Worm (Caenorhabditis elegans): ENCODE measurements around the gene F26F4.5.

DNA sequence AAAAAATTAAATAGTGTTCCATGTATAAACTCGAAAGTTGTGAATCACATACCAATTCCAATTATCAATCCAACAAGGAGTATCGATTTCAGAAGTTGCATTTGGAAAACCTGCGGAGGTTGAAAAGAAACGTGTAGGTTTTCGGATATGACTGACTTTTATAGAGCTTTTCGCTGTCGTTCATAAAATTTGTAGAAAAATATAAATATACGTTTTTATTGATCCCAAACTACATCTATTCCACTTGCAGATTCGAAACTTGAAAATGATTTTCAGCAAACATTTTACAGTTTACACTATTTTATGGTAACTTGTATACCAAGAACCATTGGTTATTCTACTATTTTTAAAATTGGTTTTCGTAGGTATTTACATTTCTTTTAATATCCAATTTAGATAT, 48.9 kb downstream of the F26F4.5 start, which contains the start of gene clec-156:
- TF ChIP-seq snpc-4 (tag; optimal IDR thresholded peaks at IDR 0.05) = no peak
- no peak for TF ChIP-seq nhr-237 (tag; optimal IDR thresholded peaks at IDR 0.05)
- TF ChIP-seq sptf-1 (tag; optimal IDR thresholded peaks at IDR 0.05) = no peak
- TF ChIP-seq unc-62 (GFP tag; optimal IDR thresholded peaks at IDR 0.05) = no peak
- TF ChIP-seq nhr-76 (tag; optimal IDR thresholded peaks at IDR 0.05) = no peak
- TF ChIP-seq mab-5 (tag; optimal IDR thresholded peaks at IDR 0.05) = no peak
- no peak for TF ChIP-seq ces-1 (GFP tag; optimal IDR thresholded peaks at IDR 0.05)
- TF ChIP-seq nhr-12 (tag; optimal IDR thresholded peaks at IDR 0.05) = no peak
- TF ChIP-seq blmp-1 (tag; optimal IDR thresholded peaks at IDR 0.05) = no peak
- TF ChIP-seq hlh-1 (tag; optimal IDR thresholded peaks at IDR 0.05) = no peak
- TF ChIP-seq elt-3 (tag; optimal IDR thresholded peaks at IDR 0.05) = no peak

Measured in whole organism, mixed stage, embryonic.